Worm (Caenorhabditis elegans): ENCODE measurements around the gene R10E8.8.

R10E8.8 gene

ce11 chrV:18241328-18241727 is at the start of gene R10E8.8:
Gene R10E8.8, minus strand, starts transcription at chrV:18241670.
- TF ChIP-seq unc-62 (GFP tag; optimal IDR thresholded peaks at IDR 0.05): no peak

- TF ChIP-seq unc-62 (GFP tag; optimal IDR thresholded peaks at IDR 0.05): no peak
Observed at ce11 chrV:18290642-18291041, 49.2 kb upstream of the R10E8.8 start, which contains the start of gene Y51A2A.4. Gene Y51A2A.4, plus strand, starts transcription at chrV:18290942.

- TF ChIP-seq unc-62 (GFP tag; optimal IDR thresholded peaks at IDR 0.05): no peak
Observed at ce11 chrV:18282597-18282996, 41.1 kb upstream of the R10E8.8 start, which contains the start of gene clec-247. Gene clec-247, plus strand, starts transcription at chrV:18282897.

- no peak for TF ChIP-seq unc-62 (GFP tag; optimal IDR thresholded peaks at IDR 0.05)
Observed at ce11 chrV:18280778-18281177, 39.3 kb upstream of the R10E8.8 start, which contains the start of gene Y51A2A.16. Gene Y51A2A.16, minus strand, starts transcription at chrV:18280878.

- TF ChIP-seq unc-62 (GFP tag; optimal IDR thresholded peaks at IDR 0.05): no peak
Observed at ce11 chrV:18270403-18270802, 28.9 kb upstream of the R10E8.8 start, which contains the start of gene Y37H2C.4. Gene Y37H2C.4, plus strand, starts transcription at chrV:18270703.

ce11 chrV:18269885-18270284 is 28.4 kb upstream of the R10E8.8 start, which contains the start of gene skr-6:
Gene skr-6, minus strand, starts transcription at chrV:18269985.
- TF ChIP-seq unc-62 (GFP tag; optimal IDR thresholded peaks at IDR 0.05): no peak

ce11 chrV:18268744-18269143 is 27.3 kb upstream of the R10E8.8 start, which contains the start of gene fbxa-213:
Gene fbxa-213, minus strand, starts transcription at chrV:18268844.
- no peak for TF ChIP-seq unc-62 (GFP tag; optimal IDR thresholded peaks at IDR 0.05)

ce11 chrV:18266238-18266637 is 24.8 kb upstream of the R10E8.8 start, which contains the start of gene R10E8.6:
Gene R10E8.6, minus strand, starts transcription at chrV:18266391.
- no peak for TF ChIP-seq unc-62 (GFP tag; optimal IDR thresholded peaks at IDR 0.05)

- no peak for TF ChIP-seq unc-62 (GFP tag; optimal IDR thresholded peaks at IDR 0.05)
Observed at ce11 chrV:18265514-18265913, 24.0 kb upstream of the R10E8.8 start.

ce11 chrV:18254483-18254882 is 13.0 kb upstream of the R10E8.8 start, which contains the start of gene R10E8.5:
Gene R10E8.5, plus strand, starts transcription at chrV:18254783.
- TF ChIP-seq unc-62 (GFP tag; optimal IDR thresholded peaks at IDR 0.05): no peak

- no peak for TF ChIP-seq unc-62 (GFP tag; optimal IDR thresholded peaks at IDR 0.05)
Observed at ce11 chrV:18253494-18253893, 12.0 kb upstream of the R10E8.8 start, which contains the start of gene R10E8.2. Gene R10E8.2, plus strand, starts transcription at chrV:18253794.

ce11 chrV:18252239-18252638 is 10.8 kb upstream of the R10E8.8 start, which contains the start of gene R10E8.1:
Gene R10E8.1, minus strand, starts transcription at chrV:18252416.
- TF ChIP-seq unc-62 (GFP tag; optimal IDR thresholded peaks at IDR 0.05): no peak

ce11 chrV:18246077-18246476 is 4.6 kb upstream of the R10E8.8 start:
- TF ChIP-seq unc-62 (GFP tag; optimal IDR thresholded peaks at IDR 0.05): no peak

- TF ChIP-seq unc-62 (GFP tag; optimal IDR thresholded peaks at IDR 0.05): no peak
Observed at ce11 chrV:18244408-18244807, 2.9 kb upstream of the R10E8.8 start.

- TF ChIP-seq unc-62 (GFP tag; optimal IDR thresholded peaks at IDR 0.05): no peak
Observed at ce11 chrV:18243227-18243626, 1.8 kb upstream of the R10E8.8 start.

- TF ChIP-seq unc-62 (GFP tag; optimal IDR thresholded peaks at IDR 0.05): no peak
Observed at ce11 chrV:18236714-18237288, 4.7 kb downstream of the R10E8.8 start, which contains the start of gene R10E8.3. Gene R10E8.3, minus strand, starts transcription at chrV:18236764.

- TF ChIP-seq unc-62 (GFP tag; optimal IDR thresholded peaks at IDR 0.05): no peak
Observed at ce11 chrV:18235808-18236207, 5.7 kb downstream of the R10E8.8 start.

Data from whole organism, dauer.